Fruit fly (Drosophila melanogaster) whole organism, embryonic: Measurements from ENCODE around the gene ND-24L.

ENCODE experiments used
- BtbVII ChIP-seq: fragments of 200-800 bp; sonication (Bioruptor generic); optimal IDR thresholded peaks from 3 replicates; lab custom pipeline; 2017; ENCODE audit warnings: missing biosample characterization, mild to moderate bottlenecking, missing genetic modification characterization
- CG12071 ChIP-seq: fragments of 200-800 bp; sonication (Bioruptor generic); optimal IDR thresholded peaks from 3 replicates; lab custom pipeline; 2018; ENCODE audit warnings: missing biosample characterization, mild to moderate bottlenecking, missing genetic modification characterization
- CG12155 ChIP-seq: fragments of 200-800 bp; sonication (Bioruptor generic); optimal IDR thresholded peaks from 3 replicates; lab custom pipeline; 2016; ENCODE audit warnings: missing biosample characterization, missing genetic modification characterization
- CG13296 ChIP-seq: fragments of 200-800 bp; sonication (Bioruptor generic); optimal IDR thresholded peaks from 3 replicates; lab custom pipeline; 2018; ENCODE audit warnings: missing biosample characterization, mild to moderate bottlenecking, missing genetic modification characterization
- CG14860 ChIP-seq: fragments of 200-800 bp; sonication (Bioruptor generic); IDR thresholded peaks from 3 replicates; pipeline ENCODE4 v1.3.6; 2022; ENCODE audit warnings: missing biosample characterization, missing genetic modification characterization; ENCODE audit not compliant: partially characterized antibody
- CG14965 ChIP-seq: fragments of 200-800 bp; sonication (Bioruptor generic); optimal IDR thresholded peaks from 2 replicates; lab custom pipeline; 2016; ENCODE audit warnings: missing biosample characterization, missing genetic modification characterization, borderline replicate concordance
- CG15696 ChIP-seq: fragments of 200-800 bp; sonication (Bioruptor generic); optimal IDR thresholded peaks from 2 replicates; lab custom pipeline; 2019; ENCODE audit warnings: missing biosample characterization, mild to moderate bottlenecking, missing genetic modification characterization, moderate library complexity
- CG1602 ChIP-seq: fragments of 200-800 bp; sonication (Bioruptor generic); optimal IDR thresholded peaks from 3 replicates; lab custom pipeline; 2016; ENCODE audit warnings: missing biosample characterization, missing genetic modification characterization
- CG16863 ChIP-seq: fragments of 200-800 bp; sonication (Bioruptor generic); optimal IDR thresholded peaks from 3 replicates; lab custom pipeline; 2016; ENCODE audit warnings: missing biosample characterization, missing genetic modification characterization
- CG17359 ChIP-seq: fragments of 200-800 bp; sonication (Bioruptor generic); optimal IDR thresholded peaks from 3 replicates; lab custom pipeline; 2018; ENCODE audit warnings: missing biosample characterization, mild to moderate bottlenecking, missing genetic modification characterization, moderate library complexity
- CG2120 ChIP-seq: fragments of 200-800 bp; sonication (Bioruptor generic); optimal IDR thresholded peaks from 3 replicates; lab custom pipeline; 2016; ENCODE audit warnings: missing biosample characterization, missing genetic modification characterization
- CG2889 ChIP-seq: fragments of 200-800 bp; sonication (Bioruptor generic); IDR thresholded peaks from 3 replicates; pipeline ENCODE4 v1.3.6; 2022; ENCODE audit warnings: missing biosample characterization, missing genetic modification characterization
- CG3065 ChIP-seq: fragments of 200-800 bp; sonication (Bioruptor generic); optimal IDR thresholded peaks from 2 replicates; lab custom pipeline; 2016; ENCODE audit warnings: missing biosample characterization, missing genetic modification characterization
- CG4707 ChIP-seq: fragments of 200-800 bp; sonication (Bioruptor generic); optimal IDR thresholded peaks from 2 replicates; lab custom pipeline; 2018; ENCODE audit warnings: missing biosample characterization, mild to moderate bottlenecking, missing genetic modification characterization, moderate library complexity
- CG6854 ChIP-seq: fragments of 200-800 bp; sonication (Bioruptor generic); optimal IDR thresholded peaks from 3 replicates; lab custom pipeline; 2017; ENCODE audit warnings: missing biosample characterization, mild to moderate bottlenecking, missing genetic modification characterization
- CG7745 ChIP-seq: fragments of 200-800 bp; sonication (Bioruptor generic); optimal IDR thresholded peaks from 2 replicates; lab custom pipeline; 2018; ENCODE audit warnings: missing biosample characterization, mild to moderate bottlenecking, missing genetic modification characterization, moderate library complexity
- CG7963 ChIP-seq: fragments of 200-800 bp; sonication (Bioruptor generic); IDR thresholded peaks from 3 replicates; pipeline ENCODE4 v1.3.6; 2022; ENCODE audit warnings: missing biosample characterization, missing genetic modification characterization; ENCODE audit not compliant: partially characterized antibody
- CG7987 ChIP-seq: fragments of 200-800 bp; sonication (Bioruptor generic); optimal IDR thresholded peaks from 2 replicates; lab custom pipeline; 2018; ENCODE audit warnings: missing biosample characterization, mild to moderate bottlenecking, missing genetic modification characterization, moderate library complexity
- CG8089 ChIP-seq: fragments of 200-800 bp; sonication (Bioruptor generic); optimal IDR thresholded peaks from 3 replicates; lab custom pipeline; 2016; ENCODE audit warnings: missing biosample characterization, missing genetic modification characterization
- CG8765 ChIP-seq: fragments of 200-800 bp; sonication (Bioruptor generic); IDR thresholded peaks from 2 replicates; pipeline ENCODE4 v1.3.6; 2022; ENCODE audit warnings: missing biosample characterization, missing genetic modification characterization
- Chrac-16 ChIP-seq: fragments of 200-800 bp; sonication (Bioruptor generic); optimal IDR thresholded peaks from 3 replicates; lab custom pipeline; 2016; ENCODE audit warnings: missing biosample characterization, missing genetic modification characterization
- Dbx ChIP-seq: fragments of 200-800 bp; sonication (Bioruptor generic); IDR thresholded peaks from 3 replicates; pipeline ENCODE4 v1.3.6; 2022; ENCODE audit warnings: missing biosample characterization, missing genetic modification characterization
- Dek ChIP-seq: fragments of 200-800 bp; sonication (Bioruptor generic); optimal IDR thresholded peaks from 3 replicates; lab custom pipeline; 2019; ENCODE audit warnings: missing biosample characterization, mild to moderate bottlenecking, missing genetic modification characterization, moderate library complexity
- Hr51 ChIP-seq, 2 experiments: fragments of 200-800 bp; sonication (Bioruptor generic); optimal IDR thresholded peaks; 2 replicates in 1 of 2; 3 replicates in 1 of 2; lab custom pipeline; 2016 to 2018; ENCODE audit warnings: missing biosample characterization in 2 of 2, missing genetic modification characterization in 2 of 2, mild to moderate bottlenecking in 1 of 2, moderate library complexity in 1 of 2
- MTF-1 ChIP-seq: fragments of 200-800 bp; sonication (Bioruptor generic); optimal IDR thresholded peaks from 2 replicates; lab custom pipeline; 2018; ENCODE audit warnings: missing biosample characterization, mild to moderate bottlenecking, missing genetic modification characterization, borderline replicate concordance
- Meics ChIP-seq: fragments of 200-800 bp; sonication (Bioruptor generic); optimal IDR thresholded peaks from 2 replicates; lab custom pipeline; 2017; ENCODE audit warnings: missing biosample characterization, mild to moderate bottlenecking, missing genetic modification characterization
- Mes4 ChIP-seq: fragments of 200-800 bp; sonication (Bioruptor generic); optimal IDR thresholded peaks from 2 replicates; lab custom pipeline; 2016; ENCODE audit warnings: missing biosample characterization, missing genetic modification characterization
- NC2α ChIP-seq: fragments of 200-800 bp; sonication (Bioruptor generic); optimal IDR thresholded peaks from 2 replicates; lab custom pipeline; 2016; ENCODE audit warnings: missing biosample characterization, missing genetic modification characterization
- NFAT ChIP-seq: fragments of 200-800 bp; sonication (Bioruptor generic); IDR thresholded peaks from 2 replicates; pipeline ENCODE4 v1.3.6; 2022; ENCODE audit warnings: missing biosample characterization, missing genetic modification characterization
- Oli ChIP-seq: fragments of 200-800 bp; sonication (Bioruptor generic); optimal IDR thresholded peaks from 2 replicates; lab custom pipeline; 2018; ENCODE audit warnings: missing biosample characterization, mild to moderate bottlenecking, missing genetic modification characterization, moderate library complexity
- Side ChIP-seq: fragments of 200-800 bp; sonication (Bioruptor generic); optimal IDR thresholded peaks from 2 replicates; lab custom pipeline; 2016; ENCODE audit warnings: missing biosample characterization, missing genetic modification characterization
- caup ChIP-seq: fragments of 200-800 bp; sonication (Bioruptor generic); optimal IDR thresholded peaks from 3 replicates; lab custom pipeline; 2017; ENCODE audit warnings: missing biosample characterization, mild to moderate bottlenecking, missing genetic modification characterization, moderate library complexity; ENCODE audit not compliant: severe bottlenecking
- dimm ChIP-seq: fragments of 200-800 bp; sonication (Bioruptor generic); IDR thresholded peaks from 2 replicates; pipeline ENCODE4 v1.3.6; 2022; ENCODE audit warnings: missing biosample characterization, missing genetic modification characterization
- dmrt99B ChIP-seq: fragments of 200-800 bp; sonication (Bioruptor generic); optimal IDR thresholded peaks from 2 replicates; lab custom pipeline; 2018; ENCODE audit warnings: missing biosample characterization, mild to moderate bottlenecking, missing genetic modification characterization, moderate library complexity
- dpn ChIP-seq, 2 experiments: fragments of 200-800 bp; sonication (Bioruptor generic); optimal IDR thresholded peaks; 3 replicates each; lab custom pipeline; 2016; ENCODE audit warnings: missing biosample characterization in 2 of 2, missing genetic modification characterization in 2 of 2
- fd3F ChIP-seq: fragments of 200-800 bp; sonication (Bioruptor generic); optimal IDR thresholded peaks from 2 replicates; lab custom pipeline; 2018; ENCODE audit warnings: missing biosample characterization, mild to moderate bottlenecking, missing genetic modification characterization, moderate library complexity
- gce ChIP-seq: fragments of 200-800 bp; sonication (Bioruptor generic); IDR thresholded peaks from 3 replicates; pipeline ENCODE4 v1.3.6; 2022; ENCODE audit warnings: missing biosample characterization, missing genetic modification characterization
- grau ChIP-seq: fragments of 200-800 bp; optimal IDR thresholded peaks from 3 replicates; lab custom pipeline; 2019; ENCODE audit warnings: missing biosample characterization, mild to moderate bottlenecking, missing genetic modification characterization, moderate library complexity
- hbn ChIP-seq: fragments of 200-800 bp; sonication (Bioruptor generic); IDR thresholded peaks from 2 replicates; pipeline ENCODE4 v1.3.6; 2022; ENCODE audit warnings: missing biosample characterization, missing genetic modification characterization; ENCODE audit not compliant: partially characterized antibody
- lov ChIP-seq, 2 experiments: fragments of 200-800 bp in 1 of 2; fragments of >200 bp in 1 of 2; sonication (Bioruptor generic) in 1 of 2; IDR thresholded peaks in 1 of 2; optimal IDR thresholded peaks in 1 of 2; 2 replicates in 1 of 2; 3 replicates in 1 of 2; pipeline versions ENCODE4 v1.3.6 to Lab custom; 2017 to 2022; ENCODE audit warnings: missing biosample characterization in 1 of 2, missing genetic modification characterization in 1 of 2
- maf-S ChIP-seq: fragments of 200-800 bp; sonication (Bioruptor generic); optimal IDR thresholded peaks from 2 replicates; lab custom pipeline; 2016; ENCODE audit warnings: missing biosample characterization, missing genetic modification characterization
- repo ChIP-seq: fragments of 200-800 bp; sonication (Bioruptor generic); optimal IDR thresholded peaks from 2 replicates; lab custom pipeline; 2016; ENCODE audit warnings: missing biosample characterization, missing genetic modification characterization
- run ChIP-seq: fragments of 200-800 bp; sonication (Bioruptor generic); optimal IDR thresholded peaks from 3 replicates; lab custom pipeline; 2018; ENCODE audit warnings: missing biosample characterization, mild to moderate bottlenecking, missing genetic modification characterization
- sd ChIP-seq: fragments of 200-800 bp; sonication (Bioruptor generic); optimal IDR thresholded peaks from 3 replicates; lab custom pipeline; 2018; ENCODE audit warnings: missing biosample characterization, mild to moderate bottlenecking, missing genetic modification characterization, moderate library complexity
- sim ChIP-seq: fragments of 200-800 bp; sonication (Bioruptor generic); IDR thresholded peaks from 2 replicates; pipeline ENCODE4 v1.3.6; 2022; ENCODE audit warnings: missing biosample characterization, missing genetic modification characterization
- stwl ChIP-seq: fragments of 200-800 bp; sonication (Bioruptor generic); optimal IDR thresholded peaks from 3 replicates; lab custom pipeline; 2018; ENCODE audit warnings: missing biosample characterization, mild to moderate bottlenecking, missing genetic modification characterization, moderate library complexity
- tgo ChIP-seq: fragments of 200-800 bp; sonication (Bioruptor generic); IDR thresholded peaks from 3 replicates; pipeline ENCODE4 v1.3.6; 2022; ENCODE audit warnings: missing biosample characterization, missing genetic modification characterization
- toy ChIP-seq: fragments of 200-800 bp; sonication (Bioruptor generic); IDR thresholded peaks from 2 replicates; pipeline ENCODE4 v1.3.6; 2022; ENCODE audit warnings: missing biosample characterization, missing genetic modification characterization
- unc-4 ChIP-seq: fragments of 200-800 bp; sonication (Bioruptor generic); IDR thresholded peaks from 2 replicates; pipeline ENCODE4 v1.3.6; 2022; ENCODE audit warnings: missing biosample characterization, missing genetic modification characterization; ENCODE audit not compliant: partially characterized antibody
- yki ChIP-seq: fragments of >200 bp; optimal IDR thresholded peaks from 3 replicates; lab custom pipeline; 2018

ND-24L gene

dm6 chr3L:17310509-17310908 lies 10.1 kb downstream of the ND-24L start (continued):
- TF ChIP-seq CG2889 (GFP tag; lab: Robert Waterston, UW) (no peak), CG17359 (tag; lab: Kevin White, UChicago) (peak; percentile 43), unc-4 (GFP tag; lab: Robert Waterston, UW) (no peak), Mes4 (GFP tag; lab: Kevin White, UChicago) (no peak), CG2120 (GFP tag; lab: Kevin White, UChicago) (peak; percentile 31), CG12155 (no peak), fd3F (GFP tag; lab: Kevin White, UChicago) (no peak), CG14860 (no peak), caup (peak; percentile 57), Oli (peak; percentile 31), stwl (tag; lab: Kevin White, UChicago) (no peak), CG12071 (GFP tag; lab: Kevin White, UChicago) (peak; percentile 15), CG7963 (GFP tag; lab: Robert Waterston, UW) (no peak), NFAT (GFP tag; lab: Robert Waterston, UW) (no peak), Side (GFP tag; lab: Kevin White, UChicago) (no peak), CG4707 (GFP tag; lab: Kevin White, UChicago) (no peak), Chrac-16 (no peak), CG8765 (GFP tag; lab: Robert Waterston, UW) (peak; percentile 12; the same call in 1 of the 2 replicates), maf-S (GFP tag; lab: Kevin White, UChicago) (no peak), CG7987 (GFP tag; lab: Kevin White, UChicago) (no peak), CG16863 (GFP tag; lab: Kevin White, UChicago) (no peak), MTF-1 (GFP tag; lab: Kevin White, UChicago) (peak; percentile 26), dimm (GFP tag; lab: Robert Waterston, UW) (no peak), hbn (GFP tag; lab: Robert Waterston, UW) (no peak), CG7745 (tag; lab: Kevin White, UChicago) (no peak), sim (GFP tag; lab: Robert Waterston, UW) (no peak), dpn (GFP tag; optimal IDR thresholded peaks at IDR 0.05; lab: Kevin White, UChicago) (no peak), lov (optimal IDR thresholded peaks at IDR 0.05; lab: Kevin White, UChicago) (no peak), lov (GFP tag; IDR thresholded peaks at IDR 0.05; lab: Robert Waterston, UW) (no peak), sd (tag; lab: Kevin White, UChicago) (no peak), CG1602 (GFP tag; lab: Kevin White, UChicago) (no peak), CG13296 (peak; percentile 46), toy (no peak), grau (peak; percentile 47), CG8089 (GFP tag; lab: Kevin White, UChicago) (no peak), Meics (peak; percentile 57), CG14965 (no peak), CG3065 (GFP tag; lab: Kevin White, UChicago) (no peak), Hr51 (GFP tag; optimal IDR thresholded peaks at IDR 0.05; lab: Kevin White, UChicago) (peak in 1 of 2 experiments; percentile 59), BtbVII (GFP tag; lab: Kevin White, UChicago) (peak; percentile 54), yki (lab: Kevin White, UChicago) (no peak), repo (GFP tag; lab: Kevin White, UChicago) (no peak), gce (GFP tag; lab: Robert Waterston, UW) (no peak), NC2α (GFP tag; lab: Kevin White, UChicago) (no peak), Dbx (GFP tag; lab: Robert Waterston, UW) (0 out of 3 replicates have a peak, but pooled peaks have one; percentile 50), dmrt99B (tag; lab: Kevin White, UChicago) (peak; percentile 53), Dek (tag; lab: Kevin White, UChicago) (peak; percentile 6), tgo (GFP tag; lab: Robert Waterston, UW) (peak; percentile 52; the same call in 2 of the 3 replicates), CG6854 (peak; percentile 9), CG15696 (tag; lab: Kevin White, UChicago) (no peak), run (tag; lab: Kevin White, UChicago) (no peak)
